Worm (Caenorhabditis elegans): Measurements from ENCODE around the gene M01F1.9.

DNA sequence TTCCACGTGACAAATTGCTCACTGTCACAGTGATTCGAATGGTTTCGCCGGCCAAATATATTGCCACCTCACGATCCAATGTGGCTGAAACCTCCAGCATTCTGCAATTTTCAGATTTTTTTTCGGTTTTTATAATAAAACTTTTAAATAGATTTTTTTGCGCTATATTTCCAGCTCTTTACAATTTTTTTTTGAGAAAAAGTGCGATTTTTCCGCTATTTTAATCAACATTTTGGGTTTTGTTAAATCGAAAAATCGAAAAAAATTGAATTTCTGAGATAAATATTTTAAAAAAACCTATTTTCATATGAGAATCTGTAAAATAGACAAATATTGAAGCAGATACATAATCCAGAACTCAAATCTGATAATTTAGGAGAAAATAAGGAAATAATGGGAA is at the start of gene M01F1.9:
- TF ChIP-seq hmbx-1 (tag; optimal IDR thresholded peaks at IDR 0.05) = no peak
- TF ChIP-seq tbx-11 (GFP tag; IDR thresholded peaks at IDR 0.05) = no peak
- TF ChIP-seq ets-7 (tag; optimal IDR thresholded peaks at IDR 0.05) = no peak
- TF ChIP-seq ama-1 (optimal IDR thresholded peaks at IDR 0.05) = no peak
- no peak for TF ChIP-seq scrt-1 (GFP tag; IDR thresholded peaks at IDR 0.05)
